Worm (Caenorhabditis elegans): ENCODE measurements around the gene irld-52.

- no peak for TF ChIP-seq mef-2 (tag; optimal IDR thresholded peaks at IDR 0.05)
- no peak for TF ChIP-seq alr-1 (tag; optimal IDR thresholded peaks at IDR 0.05; ENCODE audit: borderline replicate concordance)
Observed at ce11 chrV:15735720-15736119, 43.8 kb upstream of the irld-52 start, which contains the start of gene str-27.

Measured in whole organism, L1 larva.